Fruit fly (Drosophila melanogaster) whole organism, embryonic: ENCODE data around the gene CG10513.

Experiments
- Awh ChIP-seq: fragments of 200-800 bp; sonication (Bioruptor generic); IDR thresholded peaks from 2 replicates; pipeline ENCODE4, ENCODE4 v1.3.6; 2022; ENCODE audit warnings: missing biosample characterization, missing genetic modification characterization
- Blimp-1 ChIP-seq: fragments of 200-800 bp; sonication (Bioruptor generic); optimal IDR thresholded peaks from 3 replicates; lab custom pipeline; 2018; ENCODE audit warnings: missing biosample characterization, missing genetic modification characterization, mild to moderate bottlenecking, moderate library complexity, missing genetic modification reagents
- Bteb2 ChIP-seq: fragments of 200-800 bp; sonication (Bioruptor generic); optimal IDR thresholded peaks from 2 replicates; lab custom pipeline; 2016; ENCODE audit warnings: missing biosample characterization, missing genetic modification characterization
- CG11560 ChIP-seq: fragments of 200-800 bp; sonication (Bioruptor generic); IDR thresholded peaks from 3 replicates; pipeline ENCODE4 v1.3.6; 2022; ENCODE audit warnings: missing biosample characterization, missing genetic modification characterization
- CG1529 ChIP-seq: fragments of 200-800 bp; sonication (Bioruptor generic); optimal IDR thresholded peaks from 3 replicates; lab custom pipeline; 2018; ENCODE audit warnings: missing biosample characterization, missing genetic modification characterization
- CG17802 ChIP-seq: fragments of 200-800 bp; sonication (Bioruptor generic); optimal IDR thresholded peaks from 2 replicates; lab custom pipeline; 2018; ENCODE audit warnings: missing biosample characterization, mild to moderate bottlenecking, missing genetic modification characterization, moderate library complexity
- CG1832 ChIP-seq: fragments of 200-800 bp; sonication (Bioruptor generic); optimal IDR thresholded peaks from 2 replicates; lab custom pipeline; 2017; ENCODE audit warnings: missing biosample characterization, mild to moderate bottlenecking, missing genetic modification characterization, inconsistent platforms
- CG18619 ChIP-seq: fragments of 200-800 bp; sonication (Bioruptor generic); optimal IDR thresholded peaks from 3 replicates; lab custom pipeline; 2017; ENCODE audit warnings: missing biosample characterization, mild to moderate bottlenecking, missing genetic modification characterization
- CG30431 ChIP-seq: fragments of 200-800 bp; sonication (Bioruptor generic); optimal IDR thresholded peaks from 2 replicates; lab custom pipeline; 2017; ENCODE audit warnings: missing biosample characterization, missing genetic modification characterization
- CG32532 ChIP-seq: fragments of 200-800 bp; sonication (Bioruptor generic); IDR thresholded peaks from 2 replicates; pipeline ENCODE4 v1.3.6; 2022; ENCODE audit warnings: missing biosample characterization, missing genetic modification characterization
- CG3838 ChIP-seq: fragments of 200-800 bp; sonication (Bioruptor generic); optimal IDR thresholded peaks from 3 replicates; lab custom pipeline; 2016; ENCODE audit warnings: missing biosample characterization, missing genetic modification characterization
- CG4854 ChIP-seq: fragments of 200-800 bp; sonication (Bioruptor generic); optimal IDR thresholded peaks from 2 replicates; lab custom pipeline; 2016; ENCODE audit warnings: missing biosample characterization, missing genetic modification characterization, inconsistent platforms
- CG5245 ChIP-seq: fragments of 200-800 bp; sonication (Bioruptor generic); optimal IDR thresholded peaks from 3 replicates; lab custom pipeline; 2016; ENCODE audit warnings: missing biosample characterization, missing genetic modification characterization
- CG7839 ChIP-seq: fragments of 200-800 bp; sonication (Bioruptor generic); optimal IDR thresholded peaks from 3 replicates; lab custom pipeline; 2018; ENCODE audit warnings: missing biosample characterization, mild to moderate bottlenecking, missing genetic modification characterization, moderate library complexity
- CG8924 ChIP-seq: fragments of 200-800 bp; optimal IDR thresholded peaks from 3 replicates; lab custom pipeline; 2019; ENCODE audit warnings: missing biosample characterization, mild to moderate bottlenecking, missing genetic modification characterization, moderate library complexity
- CG8944 ChIP-seq: fragments of 200-800 bp; sonication (Bioruptor generic); optimal IDR thresholded peaks from 3 replicates; lab custom pipeline; 2016; ENCODE audit warnings: missing biosample characterization, missing genetic modification characterization
- CG9727 ChIP-seq: fragments of 200-800 bp; sonication (Bioruptor generic); optimal IDR thresholded peaks from 3 replicates; lab custom pipeline; 2017; ENCODE audit warnings: missing biosample characterization, mild to moderate bottlenecking, missing genetic modification characterization
- CG9817 ChIP-seq: fragments of 200-800 bp; sonication (Bioruptor generic); optimal IDR thresholded peaks from 2 replicates; lab custom pipeline; 2018; ENCODE audit warnings: missing biosample characterization, mild to moderate bottlenecking, missing genetic modification characterization, moderate library complexity
- CG9876 ChIP-seq: fragments of 200-800 bp; sonication (Bioruptor generic); optimal IDR thresholded peaks from 2 replicates; lab custom pipeline; 2016; ENCODE audit warnings: missing biosample characterization, missing genetic modification characterization
- Ets97D ChIP-seq: fragments of 200-800 bp; sonication (Bioruptor generic); optimal IDR thresholded peaks from 3 replicates; lab custom pipeline; 2016; ENCODE audit warnings: missing biosample characterization, missing genetic modification characterization
- Fer2 ChIP-seq: fragments of 200-800 bp; sonication (Bioruptor generic); optimal IDR thresholded peaks from 2 replicates; lab custom pipeline; 2018; ENCODE audit warnings: missing biosample characterization, mild to moderate bottlenecking, missing genetic modification characterization, moderate library complexity
- GATAe ChIP-seq: fragments of 200-800 bp; sonication (Bioruptor generic); conservative IDR thresholded peaks from 2 replicates; pipeline ENCODE4 v1.3.6; 2022; ENCODE audit warnings: missing biosample characterization, missing genetic modification characterization
- HmgZ ChIP-seq: fragments of 200-800 bp; sonication (Bioruptor generic); optimal IDR thresholded peaks from 2 replicates; lab custom pipeline; 2018; ENCODE audit warnings: missing biosample characterization, mild to moderate bottlenecking, missing genetic modification characterization
- Hsf ChIP-seq: fragments of 200-800 bp; sonication (Bioruptor generic); optimal IDR thresholded peaks from 3 replicates; lab custom pipeline; 2016; ENCODE audit warnings: missing biosample characterization, missing genetic modification characterization
- MESR4 ChIP-seq: fragments of 200-800 bp; sonication (Bioruptor generic); optimal IDR thresholded peaks from 2 replicates; lab custom pipeline; 2018; ENCODE audit warnings: missing biosample characterization, mild to moderate bottlenecking, missing genetic modification characterization, moderate library complexity
- Max ChIP-seq: fragments of 200-800 bp; sonication (Bioruptor generic); optimal IDR thresholded peaks from 2 replicates; lab custom pipeline; 2016; ENCODE audit warnings: missing biosample characterization, mild to moderate bottlenecking, missing genetic modification characterization
- Meics ChIP-seq: fragments of 200-800 bp; sonication (Bioruptor generic); optimal IDR thresholded peaks from 2 replicates; lab custom pipeline; 2017; ENCODE audit warnings: missing biosample characterization, mild to moderate bottlenecking, missing genetic modification characterization
- Nf-YA ChIP-seq: fragments of 200-800 bp; sonication (Bioruptor generic); IDR thresholded peaks from 2 replicates; pipeline ENCODE4 v1.3.6; 2022; ENCODE audit warnings: missing biosample characterization, missing genetic modification characterization
- Oaz ChIP-seq: fragments of 200-800 bp; sonication (Bioruptor generic); IDR thresholded peaks from 2 replicates; pipeline ENCODE4 v1.3.6; 2022; ENCODE audit warnings: missing biosample characterization, missing genetic modification characterization
- Six4 ChIP-seq: fragments of 200-800 bp; sonication (Bioruptor generic); optimal IDR thresholded peaks from 2 replicates; lab custom pipeline; 2016; ENCODE audit warnings: missing biosample characterization, missing genetic modification characterization
- TFAM ChIP-seq: fragments of 200-800 bp; sonication (Bioruptor generic); optimal IDR thresholded peaks from 2 replicates; lab custom pipeline; 2017; ENCODE audit warnings: missing biosample characterization, missing genetic modification characterization, inconsistent platforms
- Usf ChIP-seq: fragments of 200-800 bp; sonication (Bioruptor generic); optimal IDR thresholded peaks from 2 replicates; lab custom pipeline; 2017; ENCODE audit warnings: missing genotype, missing biosample characterization, missing genetic modification characterization
- chif ChIP-seq, 2 experiments: fragments of 200-800 bp; sonication (Bioruptor generic); optimal IDR thresholded peaks; 3 replicates each; lab custom pipeline; 2016; ENCODE audit warnings: missing biosample characterization in 2 of 2, missing genetic modification characterization in 2 of 2
- chn ChIP-seq: fragments of 200-800 bp; sonication (Bioruptor generic); optimal IDR thresholded peaks from 2 replicates; lab custom pipeline; 2016; ENCODE audit warnings: missing biosample characterization, missing genetic modification characterization
- dm ChIP-seq: fragments of 200-800 bp; sonication (Bioruptor generic); optimal IDR thresholded peaks from 3 replicates; lab custom pipeline; 2016; ENCODE audit warnings: missing biosample characterization, missing genetic modification characterization
- dmrt11E ChIP-seq: fragments of 200-800 bp; sonication (Bioruptor generic); optimal IDR thresholded peaks from 3 replicates; lab custom pipeline; 2018; ENCODE audit warnings: missing biosample characterization, mild to moderate bottlenecking, missing genetic modification characterization, moderate library complexity
- dpn ChIP-seq, 2 experiments: fragments of 200-800 bp; sonication (Bioruptor generic); optimal IDR thresholded peaks; 3 replicates each; lab custom pipeline; 2016; ENCODE audit warnings: missing biosample characterization in 2 of 2, missing genetic modification characterization in 2 of 2
- esg ChIP-seq: fragments of 200-800 bp; sonication (Bioruptor generic); conservative IDR thresholded peaks from 2 replicates; pipeline ENCODE4 v1.3.6; 2022; ENCODE audit warnings: missing biosample characterization, missing genetic modification characterization
- hbn ChIP-seq: fragments of 200-800 bp; sonication (Bioruptor generic); IDR thresholded peaks from 2 replicates; pipeline ENCODE4 v1.3.6; 2022; ENCODE audit warnings: missing biosample characterization, missing genetic modification characterization; ENCODE audit not compliant: partially characterized antibody
- ind ChIP-seq: fragments of 200-800 bp; sonication (Bioruptor generic); optimal IDR thresholded peaks from 3 replicates; lab custom pipeline; 2016; ENCODE audit warnings: missing biosample characterization, missing genetic modification characterization
- klu ChIP-seq: fragments of 200-800 bp; sonication (Bioruptor generic); IDR thresholded peaks from 2 replicates; pipeline ENCODE4 v1.3.6; 2022; ENCODE audit warnings: missing biosample characterization, missing genetic modification characterization
- nerfin-1 ChIP-seq: fragments of 200-800 bp; sonication (Bioruptor generic); optimal IDR thresholded peaks from 3 replicates; lab custom pipeline; 2019; ENCODE audit warnings: missing biosample characterization, mild to moderate bottlenecking, missing genetic modification characterization, moderate library complexity
- nmo ChIP-seq: fragments of 200-800 bp; sonication (Bioruptor generic); optimal IDR thresholded peaks from 2 replicates; lab custom pipeline; 2018; ENCODE audit warnings: missing biosample characterization, mild to moderate bottlenecking, missing genetic modification characterization, moderate library complexity
- onecut ChIP-seq: fragments of 200-800 bp; sonication (Bioruptor generic); IDR thresholded peaks from 2 replicates; pipeline ENCODE4 v1.3.6; 2022; ENCODE audit warnings: missing biosample characterization, missing genetic modification characterization
- rib ChIP-seq: fragments of 200-800 bp; sonication (Bioruptor generic); IDR thresholded peaks from 2 replicates; pipeline ENCODE4 v1.3.6; 2022; ENCODE audit warnings: missing biosample characterization, missing genetic modification characterization
- sd ChIP-seq: fragments of 200-800 bp; sonication (Bioruptor generic); optimal IDR thresholded peaks from 3 replicates; lab custom pipeline; 2018; ENCODE audit warnings: missing biosample characterization, mild to moderate bottlenecking, missing genetic modification characterization, moderate library complexity
- ttk ChIP-seq: fragments of 200-800 bp; sonication (Bioruptor generic); IDR thresholded peaks from 2 replicates; pipeline ENCODE4 v2.1.2; 2022; ENCODE audit warnings: missing biosample characterization, missing genetic modification characterization
- tx ChIP-seq: fragments of 200-800 bp; sonication (Bioruptor generic); optimal IDR thresholded peaks from 2 replicates; lab custom pipeline; 2016; ENCODE audit warnings: missing biosample characterization, missing genetic modification characterization
- wek ChIP-seq: fragments of 200-800 bp; sonication (Bioruptor generic); optimal IDR thresholded peaks from 3 replicates; lab custom pipeline; 2018; ENCODE audit warnings: missing biosample characterization, mild to moderate bottlenecking, missing genetic modification characterization, moderate library complexity
- zen2 ChIP-seq: fragments of 200-800 bp; sonication (Bioruptor generic); IDR thresholded peaks from 3 replicates; pipeline ENCODE4 v1.3.6; 2022; ENCODE audit warnings: missing biosample characterization, missing genetic modification characterization; ENCODE audit not compliant: partially characterized antibody
- zfh2 ChIP-seq: fragments of 200-800 bp; sonication (Bioruptor generic); optimal IDR thresholded peaks from 2 replicates; lab custom pipeline; 2016; ENCODE audit warnings: missing biosample characterization, missing genetic modification characterization

CG10513 gene

dm6 chr3R:25262322-25262761, 14.7 kb downstream of the CG10513 start, which contains the start of the genes Kdsr and CG11858 (continued):
- TF ChIP-seq nerfin-1 = peak; percentile 28
- TF ChIP-seq chif (GFP tag; optimal IDR thresholded peaks at IDR 0.05; lab: Kevin White, UChicago) = peak; percentile 49 to 56
- peak; percentile 72 for TF ChIP-seq Max (GFP tag; lab: Kevin White, UChicago)
- TF ChIP-seq Meics (GFP tag; lab: Kevin White, UChicago) = peak; percentile 61
- peak; percentile 42 for TF ChIP-seq CG3838 (GFP tag; lab: Kevin White, UChicago)
- TF ChIP-seq nmo (GFP tag; lab: Kevin White, UChicago) = peak; percentile 75
- peak; percentile 65 for TF ChIP-seq chn
- TF ChIP-seq CG8944 (GFP tag; lab: Kevin White, UChicago) = peak; percentile 28
- TF ChIP-seq CG18619 = peak; percentile 25
- TF ChIP-seq ind (GFP tag; lab: Kevin White, UChicago) = peak; percentile 66
- no peak; the same call in 1 of the 2 replicates for TF ChIP-seq onecut
- no peak for TF ChIP-seq Oaz
- no peak for TF ChIP-seq CG1529 (GFP tag; lab: Kevin White, UChicago)
- peak; percentile 55 for TF ChIP-seq CG4854 (GFP tag; lab: Kevin White, UChicago)
- peak; percentile 43; the same call in 1 of the 2 replicates for TF ChIP-seq ttk (GFP tag; lab: Robert Waterston, UW)
- TF ChIP-seq zfh2 (GFP tag; lab: Kevin White, UChicago) = peak; percentile 71
- no peak for TF ChIP-seq TFAM (GFP tag; lab: Kevin White, UChicago)
- peak; percentile 68 for TF ChIP-seq CG32532 (GFP tag; lab: Robert Waterston, UW)
- TF ChIP-seq MESR4 = peak; percentile 43
- TF ChIP-seq CG17802 (tag; lab: Kevin White, UChicago) = peak; percentile 45
- TF ChIP-seq Awh (GFP tag; lab: Robert Waterston, UW) = no peak
- TF ChIP-seq zen2 (GFP tag; lab: Robert Waterston, UW) = no peak
- peak; percentile 25 for TF ChIP-seq wek (GFP tag; lab: Kevin White, UChicago)
- TF ChIP-seq CG7839 (tag; lab: Kevin White, UChicago) = peak; percentile 64
- TF ChIP-seq CG30431 = no peak
- peak; percentile 61 for TF ChIP-seq GATAe (GFP tag; lab: Robert Waterston, UW)
- peak; percentile 79 for TF ChIP-seq HmgZ (tag; lab: Kevin White, UChicago)
- no peak for TF ChIP-seq Usf (GFP tag; lab: Kevin White, UChicago)
- peak; percentile 26 for TF ChIP-seq tx
- TF ChIP-seq dmrt11E (tag; lab: Kevin White, UChicago) = peak; percentile 52
- TF ChIP-seq rib (GFP tag; lab: Robert Waterston, UW) = peak; percentile 38; the same call in 1 of the 2 replicates
- TF ChIP-seq CG8924 = peak; percentile 58
- TF ChIP-seq Fer2 = peak; percentile 21
- TF ChIP-seq Six4 = no peak
- TF ChIP-seq CG1832 (GFP tag; lab: Kevin White, UChicago) = no peak
- peak; percentile 38; the same call in 1 of the 2 replicates for TF ChIP-seq klu
- peak; percentile 68 for TF ChIP-seq Bteb2 (GFP tag; lab: Kevin White, UChicago)
- peak; percentile 24 for TF ChIP-seq CG5245 (GFP tag; lab: Kevin White, UChicago)
- no peak for TF ChIP-seq Nf-YA (GFP tag; lab: Robert Waterston, UW)
- no peak for TF ChIP-seq CG11560 (tag; lab: Robert Waterston, UW)
- TF ChIP-seq CG9727 (GFP tag; lab: Kevin White, UChicago) = peak; percentile 53
- peak; percentile 35; the same call in 1 of the 2 replicates for TF ChIP-seq hbn
- TF ChIP-seq CG9817 = peak; percentile 65
- peak; percentile 70 for TF ChIP-seq Hsf
- TF ChIP-seq dm (GFP tag; lab: Kevin White, UChicago) = peak; percentile 74
- peak; percentile 36; the same call in 1 of the 2 replicates for TF ChIP-seq esg (GFP tag; lab: Robert Waterston, UW)
- TF ChIP-seq Ets97D (GFP tag; lab: Kevin White, UChicago) = peak; percentile 71
- peak; percentile 27 for TF ChIP-seq sd (tag; lab: Kevin White, UChicago)
- TF ChIP-seq Blimp-1 (GFP tag; lab: Kevin White, UChicago) = no peak
- peak; percentile 56 to 57 for TF ChIP-seq dpn (GFP tag; optimal IDR thresholded peaks at IDR 0.05; lab: Kevin White, UChicago)
- TF ChIP-seq CG9876 (GFP tag; lab: Kevin White, UChicago) = no peak
